Fruit fly (Drosophila melanogaster): ENCODE results near the gene Gpdh3.
A peak's percentile ranks its signal among the peaks of the same experiment; 100 is the strongest.

Gpdh3 gene

DNA sequence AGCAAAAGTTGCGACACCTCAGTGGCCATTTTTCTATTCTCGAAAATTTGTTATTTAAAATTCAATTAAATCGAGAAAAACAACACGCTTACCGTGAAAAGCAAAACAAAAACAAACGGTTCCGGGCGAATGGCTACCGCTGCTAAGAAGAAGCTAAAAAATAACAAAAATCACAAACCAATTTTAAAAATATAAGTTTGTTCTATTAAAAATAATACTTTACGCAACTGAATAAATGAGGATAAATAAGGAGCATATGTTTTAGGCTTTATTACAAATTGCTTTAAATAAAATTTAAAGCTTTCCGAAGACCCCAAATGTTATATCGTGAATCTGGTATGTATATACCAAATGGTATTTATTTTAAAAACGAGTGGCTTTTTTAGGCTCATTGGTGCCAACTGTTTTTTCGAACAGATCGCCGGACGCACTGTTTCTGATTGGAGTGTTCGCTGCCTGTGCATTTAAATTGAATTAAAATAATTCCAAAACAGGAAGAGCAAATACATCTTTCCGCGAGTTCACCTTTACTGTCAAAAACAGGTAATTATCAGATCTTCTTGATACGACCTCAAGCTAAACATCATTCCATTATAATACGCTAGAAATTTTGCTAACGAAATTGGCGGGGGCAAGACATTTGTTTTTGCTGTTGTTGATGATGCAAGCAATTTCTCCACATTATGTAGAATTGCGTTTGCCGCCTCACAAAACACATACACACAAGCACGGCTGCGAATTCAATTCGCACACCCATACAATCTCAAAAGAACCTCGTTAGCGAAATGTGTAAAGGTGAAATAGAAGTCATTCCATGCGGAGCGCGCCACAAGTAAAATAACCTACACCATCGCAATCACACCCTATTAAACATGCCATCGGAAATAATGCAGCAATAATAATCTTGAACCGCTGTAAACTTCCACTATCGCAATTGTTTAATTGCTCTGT is 14.4 kb upstream of the Gpdh3 start, which contains the start of the genes Polr3F and PyK (continued):
- TF ChIP-seq Sox102F (GFP tag; optimal IDR thresholded peaks at IDR 0.05) (no peak), CG10669 (GFP tag; optimal IDR thresholded peaks at IDR 0.05) (peak; percentile 47), Blimp-1 (GFP tag; optimal IDR thresholded peaks at IDR 0.05) (no peak), CG6276 (GFP tag; optimal IDR thresholded peaks at IDR 0.05) (peak; percentile 41), CG16779 (tag; optimal IDR thresholded peaks at IDR 0.05) (no peak), dac (GFP tag; optimal IDR thresholded peaks at IDR 0.05) (peak; percentile 30), Hr38 (GFP tag; optimal IDR thresholded peaks at IDR 0.05) (no peak), CG31627 (GFP tag; optimal IDR thresholded peaks at IDR 0.05) (peak; percentile 1), CG15336 (GFP tag; IDR thresholded peaks at IDR 0.05) (peak; percentile 58), CG8119 (GFP tag; IDR thresholded peaks at IDR 0.05) (peak; percentile 62; the same call in 2 of the 3 replicates), pdm3 (GFP tag; optimal IDR thresholded peaks at IDR 0.05) (peak; percentile 36), Eip78C (GFP tag) (peak; percentile 72), Eip75B (GFP tag; optimal IDR thresholded peaks at IDR 0.05) (peak; percentile 16), CG8632 (GFP tag; optimal IDR thresholded peaks at IDR 0.05) (no peak), OdsH (GFP tag; optimal IDR thresholded peaks at IDR 0.05) (peak; percentile 45), Ets21C (GFP tag; optimal IDR thresholded peaks at IDR 0.05) (no peak), CG32006 (GFP tag; optimal IDR thresholded peaks at IDR 0.05) (peak; percentile 55), fkh (GFP tag; optimal IDR thresholded peaks at IDR 0.05) (no peak), CG10631 (GFP tag; optimal IDR thresholded peaks at IDR 0.05) (no peak), Smox (GFP tag; optimal IDR thresholded peaks at IDR 0.05) (peak; percentile 45), salr (GFP tag; optimal IDR thresholded peaks at IDR 0.05) (no peak), CG4318 (GFP tag; optimal IDR thresholded peaks at IDR 0.05) (no peak), CG7368 (GFP tag; optimal IDR thresholded peaks at IDR 0.05) (no peak), CG34406 (GFP tag; optimal IDR thresholded peaks at IDR 0.05) (no peak), topi (GFP tag; optimal IDR thresholded peaks at IDR 0.05) (peak; percentile 39), Hr39 (GFP tag; optimal IDR thresholded peaks at IDR 0.05) (peak; percentile 20), net (GFP tag; optimal IDR thresholded peaks at IDR 0.05) (no peak), cyc (GFP tag; optimal IDR thresholded peaks at IDR 0.05) (peak; percentile 26), Hr4 (GFP tag; optimal IDR thresholded peaks at IDR 0.05) (peak; percentile 49), CG11294 (GFP tag; IDR thresholded peaks at IDR 0.05) (no peak), acj6 (GFP tag; optimal IDR thresholded peaks at IDR 0.05) (peak; percentile 1), Gug (GFP tag; IDR thresholded peaks at IDR 0.05) (no peak), lz (GFP tag; optimal IDR thresholded peaks at IDR 0.05) (peak; percentile 36), fd59A (GFP tag; optimal IDR thresholded peaks at IDR 0.05) (no peak), CG3032 (tag; optimal IDR thresholded peaks at IDR 0.05) (peak; percentile 41), Ets96B (tag; optimal IDR thresholded peaks at IDR 0.05) (peak; percentile 51), Sox15 (GFP tag; optimal IDR thresholded peaks at IDR 0.05) (no peak), CG6854 (GFP tag; optimal IDR thresholded peaks at IDR 0.05) (no peak), Lpt (GFP tag; optimal IDR thresholded peaks at IDR 0.05) (no peak), CG3919 (GFP tag; optimal IDR thresholded peaks at IDR 0.05) (no peak), CG1621 (tag; optimal IDR thresholded peaks at IDR 0.05) (peak; percentile 52)

Measured in whole organism, prepupa.